Worm (Caenorhabditis elegans): ENCODE data around the gene snr-3.

- TF ChIP-seq ref-1 (GFP tag; conservative IDR thresholded peaks at IDR 0.05): no peak
- no peak for TF ChIP-seq ztf-23 (GFP tag; IDR thresholded peaks at IDR 0.05)
Measured at ce11 chrII:6493139-6493538, 3.6 kb upstream of the snr-3 start.

Measured in whole organism, midembryonic.